Worm (Caenorhabditis elegans) whole organism, L1 larva: ENCODE results near the gene C10A4.10.

Experiments
- C04F5.9 ChIP-seq: sonication (generic microtip); optimal IDR thresholded peaks from 2 replicates; lab custom pipeline; 2016; ENCODE audit warnings: missing genetic modification characterization, missing compliant biosample characterization
- alr-1 ChIP-seq: fragments of 200-800 bp; sonication (Bioruptor generic); optimal IDR thresholded peaks from 2 replicates; lab custom pipeline; 2018; ENCODE audit warnings: borderline replicate concordance, mild to moderate bottlenecking, missing genetic modification characterization, missing compliant biosample characterization
- aly-2 ChIP-seq: fragments of 150-350 bp; optimal IDR thresholded peaks from 2 replicates; lab custom pipeline; 2014; ENCODE audit warnings: missing biosample characterization, missing genetic modification characterization
- ama-1 ChIP-seq: fragments of 150-350 bp; optimal IDR thresholded peaks from 2 replicates; lab custom pipeline; 2014
- egl-27 ChIP-seq, 2 experiments: fragments of 150-350 bp in 1 of 2; sonication (generic microtip); optimal IDR thresholded peaks; 3 replicates each; lab custom pipeline; 2017 to 2018; ENCODE audit warnings: missing biosample characterization in 2 of 2, missing genetic modification characterization in 2 of 2, missing genetic modification reagents in 2 of 2
- nhr-237 ChIP-seq: fragments of 150-350 bp; optimal IDR thresholded peaks from 2 replicates; lab custom pipeline; 2014; ENCODE audit warnings: missing biosample characterization, missing genetic modification characterization
- pqm-1 ChIP-seq: sonication (generic microtip); optimal IDR thresholded peaks from 3 replicates; lab custom pipeline; 2017; ENCODE audit warnings: missing biosample characterization, missing genetic modification characterization
- snpc-4 ChIP-seq: fragments of 150-350 bp; optimal IDR thresholded peaks from 2 replicates; lab custom pipeline; 2014; ENCODE audit warnings: missing biosample characterization, missing genetic modification characterization
- sox-4 ChIP-seq: sonication (generic microtip); optimal IDR thresholded peaks from 2 replicates; lab custom pipeline; 2016; ENCODE audit warnings: missing genetic modification characterization, missing compliant biosample characterization
- unc-62 ChIP-seq: fragments of 150-350 bp; optimal IDR thresholded peaks from 2 replicates; lab custom pipeline; 2014; ENCODE audit warnings: missing biosample characterization, missing genetic modification reagents, missing genetic modification characterization

- TF ChIP-seq unc-62 (GFP tag; lab: Kevin White, UChicago), result no peak
- TF ChIP-seq pqm-1 (tag; lab: Kevin White, UChicago), result no peak
- no peak for TF ChIP-seq aly-2 (tag; lab: Kevin White, UChicago)
- TF ChIP-seq egl-27 (tag; optimal IDR thresholded peaks at IDR 0.05; lab: Kevin White, UChicago), result no peak
- TF ChIP-seq C04F5.9 (tag; lab: Kevin White, UChicago), result no peak
- no peak for TF ChIP-seq sox-4 (tag; lab: Kevin White, UChicago)
- TF ChIP-seq alr-1, result no peak
- TF ChIP-seq nhr-237 (tag; lab: Kevin White, UChicago), result no peak
- no peak for TF ChIP-seq ama-1
- no peak for TF ChIP-seq snpc-4 (tag; lab: Kevin White, UChicago)
These were observed 48.7 kb downstream of the C10A4.10 start for ce11 chrX:7447340-7447739.
